Worm (Caenorhabditis elegans) whole organism, L3 larva: Measurements from ENCODE around the gene epic-1.

Source experiments
- R02D3.7 ChIP-seq: fragments of 150-350 bp; optimal IDR thresholded peaks from 2 replicates; lab custom pipeline; 2014; ENCODE audit warnings: missing biosample characterization, missing genetic modification characterization
- aly-2 ChIP-seq: fragments of 150-350 bp; optimal IDR thresholded peaks from 2 replicates; lab custom pipeline; 2014; ENCODE audit warnings: missing biosample characterization, missing genetic modification characterization
- ama-1 ChIP-seq: fragments of 150-350 bp; optimal IDR thresholded peaks from 2 replicates; lab custom pipeline; 2018
- ceh-16 ChIP-seq: sonication (generic microtip); optimal IDR thresholded peaks from 2 replicates; lab custom pipeline; 2017; ENCODE audit warnings: missing biosample characterization, missing genetic modification characterization
- ceh-28 ChIP-seq: fragments of 150-350 bp; optimal IDR thresholded peaks from 2 replicates; lab custom pipeline; 2014; ENCODE audit warnings: missing biosample characterization, missing genetic modification reagents, missing genetic modification characterization
- egl-27 ChIP-seq: sonication (generic microtip); optimal IDR thresholded peaks from 4 replicates; lab custom pipeline; 2017; ENCODE audit warnings: missing biosample characterization, missing genetic modification reagents, missing genetic modification characterization
- elt-1 ChIP-seq: fragments of 150-350 bp; optimal IDR thresholded peaks from 2 replicates; lab custom pipeline; 2014; ENCODE audit warnings: missing biosample characterization, missing genetic modification characterization
- eor-1 ChIP-seq, 2 experiments: fragments of 150-350 bp; optimal IDR thresholded peaks; 2 replicates each; lab custom pipeline; 2014 to 2018; ENCODE audit warnings: missing biosample characterization in 2 of 2, missing genetic modification characterization in 2 of 2
- fkh-2 ChIP-seq: fragments of 150-350 bp; optimal IDR thresholded peaks from 2 replicates; lab custom pipeline; 2014; ENCODE audit warnings: missing biosample characterization, missing genetic modification reagents, missing genetic modification characterization
- lin-15B ChIP-seq: fragments of 150-350 bp; optimal IDR thresholded peaks from 2 replicates; lab custom pipeline; 2014; ENCODE audit warnings: missing biosample characterization, missing genetic modification characterization
- lin-39 ChIP-seq: fragments of 150-350 bp; optimal IDR thresholded peaks from 2 replicates; lab custom pipeline; 2018; ENCODE audit warnings: missing biosample characterization, missing genetic modification reagents, missing genetic modification characterization
- nfya-1 ChIP-seq: sonication (generic microtip); optimal IDR thresholded peaks from 2 replicates; lab custom pipeline; 2017; ENCODE audit warnings: missing genetic modification characterization, mild to moderate bottlenecking, missing compliant biosample characterization, antibody characterized with exemption, moderate library complexity; ENCODE audit not compliant: insufficient read depth
- nhr-23 ChIP-seq: fragments of 150-350 bp; optimal IDR thresholded peaks from 2 replicates; lab custom pipeline; 2014; ENCODE audit warnings: missing biosample characterization, missing genetic modification reagents, missing genetic modification characterization
- nhr-237 ChIP-seq: fragments of 150-350 bp; optimal IDR thresholded peaks from 2 replicates; lab custom pipeline; 2014; ENCODE audit warnings: missing biosample characterization, missing genetic modification characterization
- nhr-25 ChIP-seq: sonication (generic microtip); optimal IDR thresholded peaks from 2 replicates; lab custom pipeline; 2017; ENCODE audit warnings: missing biosample characterization, missing genetic modification characterization
- nhr-43 ChIP-seq: sonication (generic microtip); optimal IDR thresholded peaks from 2 replicates; lab custom pipeline; 2016; ENCODE audit warnings: mild to moderate bottlenecking, missing genetic modification characterization, missing compliant biosample characterization; ENCODE audit not compliant: poor library complexity, severe bottlenecking
- nhr-67 ChIP-seq: fragments of 150-350 bp; optimal IDR thresholded peaks from 2 replicates; lab custom pipeline; 2014; ENCODE audit warnings: missing biosample characterization, missing genetic modification characterization
- nhr-76 ChIP-seq: fragments of 150-350 bp; sonication (generic microtip); optimal IDR thresholded peaks from 5 replicates; lab custom pipeline; 2014; ENCODE audit warnings: missing biosample characterization, missing genetic modification characterization
- nhr-77 ChIP-seq: fragments of 150-350 bp; optimal IDR thresholded peaks from 2 replicates; lab custom pipeline; 2014; ENCODE audit warnings: missing biosample characterization, missing genetic modification characterization
- pqm-1 ChIP-seq: fragments of 150-350 bp; optimal IDR thresholded peaks from 2 replicates; lab custom pipeline; 2017; ENCODE audit warnings: missing biosample characterization, missing genetic modification characterization, inconsistent platforms
- snpc-4 ChIP-seq: fragments of 150-350 bp; optimal IDR thresholded peaks from 2 replicates; lab custom pipeline; 2014; ENCODE audit warnings: missing biosample characterization, missing genetic modification characterization
- tbx-2 ChIP-seq: sonication (generic microtip); optimal IDR thresholded peaks from 2 replicates; lab custom pipeline; 2016; ENCODE audit warnings: mild to moderate bottlenecking, missing genetic modification characterization, missing compliant biosample characterization
- unc-62 ChIP-seq: fragments of 150-350 bp; sonication (generic microtip); optimal IDR thresholded peaks from 4 replicates; lab custom pipeline; 2014; ENCODE audit warnings: missing biosample characterization, missing genetic modification reagents, missing genetic modification characterization
- ztf-11 ChIP-seq: fragments of 150-350 bp; optimal IDR thresholded peaks from 2 replicates; lab custom pipeline; 2014; ENCODE audit warnings: missing biosample characterization, missing genetic modification characterization
- ztf-4 ChIP-seq: fragments of 150-350 bp; optimal IDR thresholded peaks from 2 replicates; lab custom pipeline; 2014; ENCODE audit warnings: missing biosample characterization, missing genetic modification characterization

The epic-1 gene

ce11 chrIV:17471870-17472459, at the start of gene epic-1:
epic-1 (minus strand) TSS chrIV:17471920.
- TF ChIP-seq egl-27 (tag; lab: Kevin White, UChicago): peak; percentile 4
- peak; percentile 81 for TF ChIP-seq nhr-25
- TF ChIP-seq nhr-23 (tag; lab: Kevin White, UChicago): peak; percentile 87
- TF ChIP-seq ceh-16 (tag; lab: Kevin White, UChicago): no peak
- no peak for TF ChIP-seq R02D3.7

ce11 chrIV:17490679-17491078, 19.0 kb upstream of the epic-1 start, which contains the start of gene nas-6:
nas-6 (minus strand) TSS chrIV:17490779.
- TF ChIP-seq ztf-4 (tag; lab: Kevin White, UChicago): no peak
- TF ChIP-seq nhr-43 (tag; lab: Kevin White, UChicago): no peak
- no peak for TF ChIP-seq nhr-67
- TF ChIP-seq lin-15B (tag; lab: Kevin White, UChicago): no peak
- no peak for TF ChIP-seq aly-2 (tag; lab: Kevin White, UChicago)
- TF ChIP-seq ama-1 (lab: Kevin White, UChicago): no peak
- no peak for TF ChIP-seq eor-1 (tag; optimal IDR thresholded peaks at IDR 0.05; lab: Kevin White, UChicago)

ce11 chrIV:17483230-17483629, 11.5 kb upstream of the epic-1 start, which contains the start of gene rabr-2:
rabr-2 (minus strand) TSS chrIV:17483330.
- no peak for TF ChIP-seq pqm-1

ce11 chrIV:17475743-17476142, 4.0 kb upstream of the epic-1 start, which contains the start of gene grl-24:
grl-24 (minus strand) TSS chrIV:17475843.
- TF ChIP-seq ztf-11 (no peak), R02D3.7 (no peak), nhr-77 (no peak), nhr-237 (tag; lab: Kevin White, UChicago) (no peak), fkh-2 (no peak), ceh-16 (tag; lab: Kevin White, UChicago) (no peak), elt-1 (tag; lab: Kevin White, UChicago) (no peak), ceh-28 (tag; lab: Kevin White, UChicago) (no peak)

ce11 chrIV:17475242-17475641, 3.5 kb upstream of the epic-1 start, which contains the start of gene F11E6.9:
F11E6.9 (minus strand) TSS chrIV:17475342.
- TF ChIP-seq nhr-23 (tag; lab: Kevin White, UChicago) (peak; percentile 9), nfya-1 (tag; lab: Kevin White, UChicago) (no peak)
- TF ChIP-seq, all 47 proteins: peak for 1

- no peak for TF ChIP-seq unc-62 (GFP tag; lab: Kevin White, UChicago)
- no peak for TF ChIP-seq snpc-4 (tag; lab: Kevin White, UChicago)
- peak; percentile 22 for TF ChIP-seq nhr-23 (tag; lab: Kevin White, UChicago)
Measured at ce11 chrIV:17474047-17474446, 2.3 kb upstream of the epic-1 start.

ce11 chrIV:17473034-17473433, 1.3 kb upstream of the epic-1 start, which contains the start of gene gba-3:
gba-3 (plus strand) TSS chrIV:17473334.
- TF ChIP-seq nhr-25 (peak; percentile 49), tbx-2 (no peak), nhr-23 (tag; lab: Kevin White, UChicago) (peak; percentile 3)

ce11 chrIV:17470096-17470602, 1.6 kb downstream of the epic-1 start, which contains the start of gene F11E6.4:
F11E6.4 (minus strand) TSS chrIV:17470354.
- peak; percentile 2 for TF ChIP-seq nhr-76
- peak; percentile 36 for TF ChIP-seq ceh-28 (tag; lab: Kevin White, UChicago)
- TF ChIP-seq lin-39 (tag; lab: Kevin White, UChicago): no peak
- peak; percentile 62 for TF ChIP-seq ama-1 (lab: Kevin White, UChicago)
- peak; percentile 63 for TF ChIP-seq nhr-25
- TF ChIP-seq, all 47 proteins: peak for 4
